Worm (Caenorhabditis elegans) whole organism, L4 larva: ENCODE results near the gene nas-22.

ENCODE experiments used
- Y48G9A.11 ChIP-seq: fragments of 200-800 bp; sonication (Bioruptor generic); IDR thresholded peaks from 2 replicates; pipeline ENCODE4 v1.3.6; 2022; ENCODE audit warnings: missing genetic modification reagents, missing genetic modification characterization, missing compliant biosample characterization
- Y75B8A.6 ChIP-seq: fragments of 200-800 bp; sonication (Bioruptor generic); IDR thresholded peaks from 2 replicates; pipeline ENCODE4 v1.3.6; 2022; ENCODE audit warnings: missing genetic modification reagents, missing genetic modification characterization, missing compliant biosample characterization
- ceh-28 ChIP-seq: fragments of 150-350 bp; optimal IDR thresholded peaks from 2 replicates; lab custom pipeline; 2014; ENCODE audit warnings: missing biosample characterization, missing genetic modification reagents, missing genetic modification characterization
- daf-16 ChIP-seq, 3 experiments: sonication (generic microtip); optimal IDR thresholded peaks; 2 replicates each; lab custom pipeline; 2016 to 2017; ENCODE audit warnings: missing genetic modification characterization in 3 of 3, missing genetic modification reagents in 3 of 3, mild to moderate bottlenecking in 2 of 3, missing compliant biosample characterization in 2 of 3, missing biosample characterization in 1 of 3, moderate library complexity in 1 of 3
- dpl-1 ChIP-seq: fragments of 150-350 bp; optimal IDR thresholded peaks from 2 replicates; lab custom pipeline; 2014; ENCODE audit warnings: missing biosample characterization, missing genetic modification reagents, missing genetic modification characterization
- lin-13 ChIP-seq: fragments of 150-350 bp; optimal IDR thresholded peaks from 2 replicates; lab custom pipeline; 2014; ENCODE audit warnings: missing biosample characterization, missing genetic modification reagents, missing genetic modification characterization
- lin-39 ChIP-seq: fragments of 150-350 bp; optimal IDR thresholded peaks from 2 replicates; lab custom pipeline; 2014; ENCODE audit warnings: missing biosample characterization, missing genetic modification reagents, missing genetic modification characterization
- mdl-1 ChIP-seq, 2 experiments: fragments of 150-350 bp in 1 of 2; sonication (generic microtip) in 1 of 2; optimal IDR thresholded peaks; 2 replicates each; lab custom pipeline; 2014 to 2017; ENCODE audit warnings: missing biosample characterization in 2 of 2, missing genetic modification characterization in 2 of 2
- mep-1 ChIP-seq: fragments of 150-350 bp; sonication (generic microtip); optimal IDR thresholded peaks from 3 replicates; lab custom pipeline; 2014; ENCODE audit warnings: missing biosample characterization, missing genetic modification characterization
- nhr-11 ChIP-seq: fragments of 150-350 bp; optimal IDR thresholded peaks from 2 replicates; lab custom pipeline; 2014; ENCODE audit warnings: missing biosample characterization, missing genetic modification characterization
- pha-4 ChIP-seq, 2 experiments: fragments of 150-350 bp in 1 of 2; fragments of 200-800 bp in 1 of 2; sonication (Bioruptor generic) in 1 of 2; IDR thresholded peaks in 1 of 2; optimal IDR thresholded peaks in 1 of 2; 2 replicates each; pipeline versions ENCODE4 v1.3.6 to Lab custom; 2014 to 2022; ENCODE audit warnings: missing genetic modification characterization in 2 of 2, missing genetic modification reagents in 2 of 2, missing biosample characterization in 1 of 2, missing compliant biosample characterization in 1 of 2
- unc-130 ChIP-seq: sonication (generic microtip); optimal IDR thresholded peaks from 2 replicates; lab custom pipeline; 2016; ENCODE audit warnings: missing genetic modification reagents, missing genetic modification characterization, missing compliant biosample characterization
- zfp-2 ChIP-seq: sonication (generic microtip); optimal IDR thresholded peaks from 2 replicates; lab custom pipeline; 2016; ENCODE audit warnings: mild to moderate bottlenecking, missing genetic modification characterization, missing compliant biosample characterization

ce11 chrV:11492456-11492855, 18.0 kb downstream of the nas-22 start, which contains the start of gene T11F9.21:
- TF ChIP-seq mep-1 (tag; lab: Kevin White, UChicago), result no peak
- TF ChIP-seq ceh-28, result no peak
- TF ChIP-seq mdl-1 (tag; optimal IDR thresholded peaks at IDR 0.05; lab: Kevin White, UChicago), result no peak
- no peak for TF ChIP-seq lin-39 (tag; lab: Kevin White, UChicago)
- TF ChIP-seq pha-4 (GFP tag; IDR thresholded peaks at IDR 0.05; lab: Robert Waterston, UW), result no peak
- no peak for TF ChIP-seq pha-4 (tag; optimal IDR thresholded peaks at IDR 0.05; lab: Kevin White, UChicago)
- no peak for TF ChIP-seq Y75B8A.6 (GFP tag; lab: Robert Waterston, UW)
- no peak for TF ChIP-seq unc-130 (GFP tag; lab: Kevin White, UChicago)
- TF ChIP-seq dpl-1, result no peak
- no peak for TF ChIP-seq nhr-11
- TF ChIP-seq daf-16 (GFP tag; optimal IDR thresholded peaks at IDR 0.05; lab: Kevin White, UChicago), result no peak
- no peak for TF ChIP-seq daf-16 (tag; optimal IDR thresholded peaks at IDR 0.05; lab: Kevin White, UChicago)
- no peak for TF ChIP-seq lin-13 (GFP tag; lab: Kevin White, UChicago)
- no peak for TF ChIP-seq Y48G9A.11 (GFP tag; lab: Robert Waterston, UW)
- TF ChIP-seq zfp-2, result no peak
